Worm (Caenorhabditis elegans) whole organism, mixed stage, embryonic: ENCODE measurements around the gene C56A3.8.

Experiments
- ces-1 ChIP-seq: fragments of 150-350 bp; optimal IDR thresholded peaks from 2 replicates; lab custom pipeline; 2014; ENCODE audit warnings: missing biosample characterization, missing genetic modification reagents, missing genetic modification characterization
- elt-1 ChIP-seq: sonication (generic microtip); optimal IDR thresholded peaks from 2 replicates; lab custom pipeline; 2017; ENCODE audit warnings: missing genetic modification characterization, mild to moderate bottlenecking, missing compliant biosample characterization, antibody characterized with exemption, moderate library complexity, borderline replicate concordance; ENCODE audit not compliant: insufficient read depth
- lin-13 ChIP-seq: fragments of 150-350 bp; optimal IDR thresholded peaks from 2 replicates; lab custom pipeline; 2014; ENCODE audit warnings: missing biosample characterization, missing genetic modification characterization
- nhr-28 ChIP-seq: fragments of 150-350 bp; optimal IDR thresholded peaks from 2 replicates; lab custom pipeline; 2014; ENCODE audit warnings: missing biosample characterization, missing genetic modification characterization
- nhr-76 ChIP-seq: sonication (generic microtip); optimal IDR thresholded peaks from 2 replicates; lab custom pipeline; 2017; ENCODE audit warnings: missing biosample characterization, missing genetic modification characterization
- snpc-4 ChIP-seq: fragments of 150-350 bp; optimal IDR thresholded peaks from 2 replicates; lab custom pipeline; 2014; ENCODE audit warnings: missing biosample characterization, missing genetic modification characterization
- sptf-1 ChIP-seq: sonication (generic microtip); optimal IDR thresholded peaks from 2 replicates; lab custom pipeline; 2017; ENCODE audit warnings: mild to moderate bottlenecking, missing genetic modification characterization, moderate library complexity, missing compliant biosample characterization
- unc-120 ChIP-seq: sonication (generic microtip); optimal IDR thresholded peaks from 2 replicates; lab custom pipeline; 2017; ENCODE audit warnings: missing genetic modification characterization, missing compliant biosample characterization; ENCODE audit not compliant: poor library complexity, severe bottlenecking
- unc-62 ChIP-seq: fragments of 150-350 bp; optimal IDR thresholded peaks from 2 replicates; lab custom pipeline; 2014; ENCODE audit warnings: missing biosample characterization, missing genetic modification reagents, missing genetic modification characterization

DNA sequence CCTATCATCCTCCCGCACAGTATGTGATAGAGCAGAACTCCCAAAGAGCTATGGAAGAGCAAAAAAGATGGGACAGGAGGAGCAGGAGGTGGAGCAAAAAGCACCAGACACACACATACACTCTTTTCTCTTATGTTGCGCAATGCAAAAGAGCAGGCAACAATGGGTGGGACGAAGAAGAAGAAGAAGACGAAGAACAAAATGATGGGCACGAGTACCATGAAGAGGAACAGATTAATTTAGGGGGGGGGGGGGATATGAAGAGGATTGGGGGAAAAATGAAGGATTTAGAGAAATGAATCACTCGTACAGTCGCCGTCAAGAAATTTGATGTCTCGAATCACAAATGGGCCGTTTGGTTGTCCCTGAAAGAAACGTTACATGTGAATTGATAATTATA is 48.5 kb upstream of the C56A3.8 start, which contains the start of gene avr-15:
- TF ChIP-seq lin-13 (tag; lab: Kevin White, UChicago), result no peak
- no peak for TF ChIP-seq ces-1
- TF ChIP-seq elt-1, result no peak
- no peak for TF ChIP-seq unc-120 (tag; lab: Kevin White, UChicago)
- no peak for TF ChIP-seq unc-62 (GFP tag; lab: Kevin White, UChicago)
- TF ChIP-seq nhr-28, result no peak
- TF ChIP-seq snpc-4 (tag; lab: Kevin White, UChicago), result no peak
- TF ChIP-seq nhr-76 (tag; lab: Kevin White, UChicago), result no peak
- no peak for TF ChIP-seq sptf-1 (tag; lab: Kevin White, UChicago)
